Worm (Caenorhabditis elegans) whole organism, L4 larva: Measurements from ENCODE around the gene pqn-25.

ENCODE experiments used
- F49E8.2 ChIP-seq: sonication (generic microtip); optimal IDR thresholded peaks from 2 replicates; lab custom pipeline; 2016; ENCODE audit warnings: missing compliant biosample characterization, mild to moderate bottlenecking, missing genetic modification characterization, borderline replicate concordance
- aha-1 ChIP-seq: fragments of 150-350 bp; peaks from one replicate; lab custom pipeline; 2014; ENCODE audit warnings: missing biosample characterization, missing genetic modification characterization
- ceh-28 ChIP-seq: fragments of 150-350 bp; optimal IDR thresholded peaks from 2 replicates; lab custom pipeline; 2014; ENCODE audit warnings: missing biosample characterization, missing genetic modification reagents, missing genetic modification characterization
- ceh-32 ChIP-seq: sonication (generic microtip); optimal IDR thresholded peaks from 2 replicates; lab custom pipeline; 2016; ENCODE audit warnings: mild to moderate bottlenecking, missing genetic modification characterization, missing compliant biosample characterization; ENCODE audit not compliant: poor library complexity
- ceh-44 ChIP-seq: fragments of 200-800 bp; sonication (Bioruptor generic); IDR thresholded peaks from 2 replicates; pipeline ENCODE4 v1.3.6; 2022; ENCODE audit warnings: missing genetic modification reagents, missing genetic modification characterization, missing compliant biosample characterization
- ceh-82 ChIP-seq: sonication (generic microtip); optimal IDR thresholded peaks from 2 replicates; lab custom pipeline; 2017; ENCODE audit warnings: missing biosample characterization, missing genetic modification characterization
- daf-8 ChIP-seq: fragments of 200-800 bp; sonication (Bioruptor generic); IDR thresholded peaks from 2 replicates; pipeline ENCODE4 v1.3.6; 2022; ENCODE audit warnings: missing genetic modification characterization, missing compliant biosample characterization
- dmd-9 ChIP-seq: fragments of 200-800 bp; sonication (Bioruptor generic); IDR thresholded peaks from 2 replicates; pipeline ENCODE4 v1.3.6; 2022; ENCODE audit warnings: missing genetic modification reagents, missing genetic modification characterization, missing compliant biosample characterization
- dpl-1 ChIP-seq: fragments of 150-350 bp; optimal IDR thresholded peaks from 2 replicates; lab custom pipeline; 2014; ENCODE audit warnings: missing biosample characterization, missing genetic modification reagents, missing genetic modification characterization
- dve-1 ChIP-seq: sonication (generic microtip); optimal IDR thresholded peaks from 2 replicates; lab custom pipeline; 2017; ENCODE audit warnings: antibody characterized with exemption, mild to moderate bottlenecking, missing genetic modification characterization, missing compliant biosample characterization; ENCODE audit not compliant: insufficient read depth
- egl-27 ChIP-seq: sonication (generic microtip); optimal IDR thresholded peaks from 3 replicates; lab custom pipeline; 2017; ENCODE audit warnings: missing biosample characterization, missing genetic modification reagents, missing genetic modification characterization
- hif-1 ChIP-seq, 2 experiments: sonication (generic microtip); optimal IDR thresholded peaks; 2 replicates each; lab custom pipeline; 2016 to 2017; ENCODE audit warnings: missing compliant biosample characterization in 2 of 2, missing genetic modification characterization in 2 of 2, missing genetic modification reagents in 2 of 2, missing genotype in 2 of 2, mild to moderate bottlenecking in 1 of 2
- hlh-30 ChIP-seq: sonication (generic microtip); optimal IDR thresholded peaks from 2 replicates; lab custom pipeline; 2017; ENCODE audit warnings: antibody characterized with exemption, mild to moderate bottlenecking, missing genetic modification characterization, missing compliant biosample characterization; ENCODE audit not compliant: insufficient read depth
- hmg-1.1 ChIP-seq: fragments of 200-800 bp; sonication (Bioruptor generic); IDR thresholded peaks from 2 replicates; pipeline ENCODE4 v1.3.6; 2022; ENCODE audit warnings: missing genetic modification reagents, missing genetic modification characterization, missing compliant biosample characterization
- jun-1 ChIP-seq: fragments of 150-350 bp; optimal IDR thresholded peaks from 2 replicates; lab custom pipeline; 2014; ENCODE audit warnings: missing biosample characterization, missing genetic modification reagents, missing genetic modification characterization
- lim-7 ChIP-seq: fragments of 200-800 bp; sonication (Bioruptor generic); IDR thresholded peaks from 2 replicates; pipeline ENCODE4 v1.3.6; 2022; ENCODE audit warnings: missing genetic modification characterization, missing compliant biosample characterization
- lin-29 ChIP-seq: fragments of 200-800 bp; sonication (Bioruptor generic); IDR thresholded peaks from 2 replicates; pipeline ENCODE4 v1.3.6; 2022; ENCODE audit warnings: missing genetic modification reagents, missing genetic modification characterization, missing compliant biosample characterization
- lir-3 ChIP-seq: sonication (generic microtip); optimal IDR thresholded peaks from 2 replicates; lab custom pipeline; 2016; ENCODE audit warnings: mild to moderate bottlenecking, missing genetic modification characterization, missing compliant biosample characterization
- lsy-2 ChIP-seq, 2 experiments: fragments of 150-350 bp in 1 of 2; sonication (generic microtip) in 1 of 2; optimal IDR thresholded peaks; 2 replicates each; lab custom pipeline; 2014 to 2017; ENCODE audit warnings: missing biosample characterization in 2 of 2, missing genetic modification characterization in 2 of 2
- madf-5 ChIP-seq, 2 experiments: fragments of 200-800 bp; sonication (Bioruptor generic); IDR thresholded peaks; 2 replicates each; pipeline ENCODE4 v1.3.6; 2022; ENCODE audit warnings: missing compliant biosample characterization in 2 of 2, missing genetic modification characterization in 2 of 2
- mdt-29 ChIP-seq: fragments of 200-800 bp; sonication (Bioruptor generic); IDR thresholded peaks from 2 replicates; pipeline ENCODE4 v1.3.6; 2022; ENCODE audit warnings: missing genetic modification reagents, missing genetic modification characterization, missing compliant biosample characterization
- mes-2 ChIP-seq: sonication (generic microtip); optimal IDR thresholded peaks from 2 replicates; lab custom pipeline; 2016; ENCODE audit warnings: missing genotype, mild to moderate bottlenecking, missing genetic modification characterization, missing compliant biosample characterization; ENCODE audit not compliant: poor library complexity, severe bottlenecking
- mxl-3 ChIP-seq: fragments of 200-800 bp; sonication (Bioruptor generic); optimal IDR thresholded peaks from 2 replicates; lab custom pipeline; 2018; ENCODE audit warnings: mild to moderate bottlenecking, missing genetic modification characterization, missing compliant biosample characterization
- nhr-102 ChIP-seq: sonication (generic microtip); optimal IDR thresholded peaks from 2 replicates; lab custom pipeline; 2016; ENCODE audit warnings: mild to moderate bottlenecking, missing genetic modification characterization, moderate library complexity, missing compliant biosample characterization
- nhr-111 ChIP-seq: fragments of 200-800 bp; sonication (Bioruptor generic); optimal IDR thresholded peaks from 2 replicates; lab custom pipeline; 2018; ENCODE audit warnings: mild to moderate bottlenecking, missing genetic modification characterization, missing compliant biosample characterization
- nhr-25 ChIP-seq: sonication (generic microtip); optimal IDR thresholded peaks from 2 replicates; lab custom pipeline; 2017; ENCODE audit warnings: missing genetic modification characterization, mild to moderate bottlenecking, missing compliant biosample characterization, antibody characterized with exemption, moderate library complexity, borderline replicate concordance; ENCODE audit not compliant: insufficient read depth
- nhr-28 ChIP-seq: fragments of 150-350 bp; optimal IDR thresholded peaks from 2 replicates; lab custom pipeline; 2014; ENCODE audit warnings: missing biosample characterization, missing genetic modification characterization
- pqm-1 ChIP-seq: sonication (generic microtip); optimal IDR thresholded peaks from 2 replicates; lab custom pipeline; 2017; ENCODE audit warnings: missing biosample characterization, missing genetic modification characterization
- saeg-2 ChIP-seq: fragments of 200-800 bp; sonication (Bioruptor generic); IDR thresholded peaks from 2 replicates; pipeline ENCODE4 v1.3.6; 2022; ENCODE audit warnings: missing genetic modification reagents, missing genetic modification characterization, missing compliant biosample characterization
- set-16 ChIP-seq: fragments of 200-800 bp; sonication (Bioruptor generic); IDR thresholded peaks from 2 replicates; pipeline ENCODE4 v1.3.6; 2022; ENCODE audit warnings: missing genetic modification reagents, missing genetic modification characterization, missing compliant biosample characterization
- snpc-1.2 ChIP-seq: fragments of 200-800 bp; sonication (Bioruptor generic); IDR thresholded peaks from 2 replicates; pipeline ENCODE4 v1.3.6; 2022; ENCODE audit warnings: missing genetic modification reagents, missing genetic modification characterization, missing compliant biosample characterization
- snpc-4 ChIP-seq: fragments of 150-350 bp; optimal IDR thresholded peaks from 2 replicates; lab custom pipeline; 2014; ENCODE audit warnings: missing biosample characterization, missing genetic modification characterization
- tag-97 ChIP-seq: fragments of 200-800 bp; sonication (Bioruptor generic); IDR thresholded peaks from 2 replicates; pipeline ENCODE4 v1.3.6; 2022; ENCODE audit warnings: missing genetic modification characterization, missing compliant biosample characterization
- unc-130 ChIP-seq: sonication (generic microtip); optimal IDR thresholded peaks from 2 replicates; lab custom pipeline; 2016; ENCODE audit warnings: missing genetic modification reagents, missing genetic modification characterization, missing compliant biosample characterization
- unc-62 ChIP-seq, 3 experiments: fragments of 150-350 bp in 1 of 3; sonication (generic microtip); optimal IDR thresholded peaks in 2 of 3; peaks in 1 of 3; 1 replicate in 1 of 3; 2 replicates in 2 of 3; lab custom pipeline; 2014 to 2017; ENCODE audit warnings: missing biosample characterization in 3 of 3, missing genetic modification characterization in 3 of 3, missing genetic modification reagents in 3 of 3, missing genotype in 1 of 3
- vab-7 ChIP-seq: fragments of 200-800 bp; sonication (Bioruptor generic); IDR thresholded peaks from 2 replicates; pipeline ENCODE4 v1.3.6; 2022; ENCODE audit warnings: missing genetic modification reagents, missing genetic modification characterization, missing compliant biosample characterization

The pqn-25 gene

ce11 chrIII:5483738-5484315 is 28.6 kb downstream of the pqn-25 start, which contains the start of the genes R02F2.7 and R02F2.4:
TSS of gene R02F2.7 (minus strand) at chrIII:5483773.
TSS of gene R02F2.4 (plus strand) at chrIII:5484289.
- peak; percentile 74 for TF ChIP-seq dpl-1 (GFP tag; lab: Kevin White, UChicago)
- TF ChIP-seq hlh-30 (tag; lab: Kevin White, UChicago), result no peak
- peak; percentile 22 for TF ChIP-seq unc-130 (GFP tag; lab: Kevin White, UChicago)
- no peak for TF ChIP-seq hif-1 (tag; optimal IDR thresholded peaks at IDR 0.05; lab: Kevin White, UChicago)
- peak; percentile 41 for TF ChIP-seq mes-2 (tag; lab: Kevin White, UChicago)

- TF ChIP-seq ceh-82, result no peak
- TF ChIP-seq jun-1, result no peak
- no peak for TF ChIP-seq nhr-25
- TF ChIP-seq ceh-28 (tag; lab: Kevin White, UChicago), result peak; percentile 86
- 0 out of 2 replicates have a peak, but pooled peaks have one; percentile 45 for TF ChIP-seq lim-7
- TF ChIP-seq vab-7 (GFP tag; lab: Robert Waterston, UW), result no peak
- TF ChIP-seq mxl-3 (GFP tag; lab: Kevin White, UChicago), result no peak
- peak; percentile 91 for TF ChIP-seq set-16 (GFP tag; lab: Robert Waterston, UW)
- no peak for TF ChIP-seq snpc-1.2 (GFP tag; lab: Robert Waterston, UW)
- no peak for TF ChIP-seq saeg-2 (GFP tag; lab: Robert Waterston, UW)
- no peak for TF ChIP-seq madf-5 (GFP tag; IDR thresholded peaks at IDR 0.05; lab: Robert Waterston, UW)
- TF ChIP-seq lir-3 (tag; lab: Kevin White, UChicago), result no peak
- TF ChIP-seq mdt-29 (GFP tag; lab: Robert Waterston, UW), result no peak
- 0 out of 2 replicates have a peak, but pooled peaks have one; percentile 9 for TF ChIP-seq hmg-1.1
- no peak for TF ChIP-seq dmd-9
Measured at ce11 chrIII:5479493-5480167, 32.8 kb downstream of the pqn-25 start.

ce11 chrIII:5478824-5479368 is 33.5 kb downstream of the pqn-25 start, which contains the start of the genes R02F2.6 and R02F2.5:
TSS of gene R02F2.6 (minus strand) at chrIII:5478924.
TSS of gene R02F2.5 (plus strand) at chrIII:5479318.
- TF ChIP-seq unc-62 (GFP tag; optimal IDR thresholded peaks at IDR 0.05 in 1 of 2; lab: Kevin White, UChicago) (no peak), unc-62 (tag; optimal IDR thresholded peaks at IDR 0.05; lab: Kevin White, UChicago) (no peak), snpc-4 (tag; lab: Kevin White, UChicago) (no peak), aha-1 (tag; lab: Kevin White, UChicago) (peak; percentile 83), dmd-9 (no peak), pqm-1 (tag; lab: Kevin White, UChicago) (no peak), set-16 (GFP tag; lab: Robert Waterston, UW) (peak; percentile 48; the same call in 1 of the 2 replicates)

ce11 chrIII:5478011-5478410 is 34.4 kb downstream of the pqn-25 start, which contains the start of gene R02F2.10:
TSS of gene R02F2.10 (plus strand) at chrIII:5478311.
- TF ChIP-seq nhr-102 (no peak), dve-1 (no peak), lin-29 (no peak), aha-1 (tag; lab: Kevin White, UChicago) (peak; percentile 48), daf-8 (GFP tag; lab: Robert Waterston, UW) (no peak), ceh-44 (no peak), egl-27 (tag; lab: Kevin White, UChicago) (no peak)

- TF ChIP-seq tag-97 (no peak), F49E8.2 (tag; lab: Kevin White, UChicago) (no peak), nhr-28 (tag; lab: Kevin White, UChicago) (no peak), ceh-32 (tag; lab: Kevin White, UChicago) (no peak), lsy-2 (tag; optimal IDR thresholded peaks at IDR 0.05; lab: Kevin White, UChicago) (no peak), nhr-111 (GFP tag; lab: Kevin White, UChicago) (no peak), unc-130 (GFP tag; lab: Kevin White, UChicago) (no peak), jun-1 (no peak), mxl-3 (GFP tag; lab: Kevin White, UChicago) (peak; percentile 16)
- TF ChIP-seq, all 104 proteins: peak for 1
Measured at ce11 chrIII:5474176-5474575, 38.2 kb downstream of the pqn-25 start, which contains the start of gene lon-1. TSS of gene lon-1 (plus strand) at chrIII:5474476.
